Fruit fly (Drosophila melanogaster) whole organism, embryonic: ENCODE results near the gene Vm26Ab.

ENCODE experiments used
- Ada2b ChIP-seq: fragments of 200-800 bp; sonication (Bioruptor generic); IDR thresholded peaks from 2 replicates; pipeline ENCODE4 v1.3.6; 2022; ENCODE audit warnings: missing biosample characterization, missing genetic modification characterization
- Atf-2 ChIP-seq: fragments of 200-800 bp; sonication (Bioruptor generic); optimal IDR thresholded peaks from 2 replicates; lab custom pipeline; 2016; ENCODE audit warnings: missing biosample characterization, missing genetic modification characterization
- Atf3 ChIP-seq: fragments of 200-800 bp; sonication (Bioruptor generic); optimal IDR thresholded peaks from 3 replicates; lab custom pipeline; 2016; ENCODE audit warnings: missing biosample characterization, missing genetic modification characterization
- Awh ChIP-seq: fragments of 200-800 bp; sonication (Bioruptor generic); IDR thresholded peaks from 2 replicates; pipeline ENCODE4, ENCODE4 v1.3.6; 2022; ENCODE audit warnings: missing biosample characterization, missing genetic modification characterization
- CG10543 ChIP-seq: fragments of 200-800 bp; sonication (Bioruptor generic); optimal IDR thresholded peaks from 3 replicates; lab custom pipeline; 2017; ENCODE audit warnings: missing biosample characterization, mild to moderate bottlenecking, missing genetic modification characterization, moderate library complexity
- CG12155 ChIP-seq: fragments of 200-800 bp; sonication (Bioruptor generic); optimal IDR thresholded peaks from 3 replicates; lab custom pipeline; 2016; ENCODE audit warnings: missing biosample characterization, missing genetic modification characterization
- CG13775 ChIP-seq: fragments of 200-800 bp; sonication (Bioruptor generic); optimal IDR thresholded peaks from 3 replicates; lab custom pipeline; 2017; ENCODE audit warnings: missing biosample characterization, mild to moderate bottlenecking, missing genetic modification characterization
- CG15073 ChIP-seq: fragments of 200-800 bp; sonication (Bioruptor generic); optimal IDR thresholded peaks from 2 replicates; lab custom pipeline; 2016; ENCODE audit warnings: missing biosample characterization, missing genetic modification characterization
- CG15514 ChIP-seq: fragments of 200-800 bp; sonication (Bioruptor generic); optimal IDR thresholded peaks from 3 replicates; lab custom pipeline; 2017; ENCODE audit warnings: missing biosample characterization, missing genetic modification characterization, mild to moderate bottlenecking, moderate library complexity, missing genetic modification reagents
- CG16815 ChIP-seq: fragments of 200-800 bp; sonication (Bioruptor generic); optimal IDR thresholded peaks from 3 replicates; lab custom pipeline; 2017; ENCODE audit warnings: missing biosample characterization, mild to moderate bottlenecking, missing genetic modification characterization
- CG16863 ChIP-seq: fragments of 200-800 bp; sonication (Bioruptor generic); optimal IDR thresholded peaks from 3 replicates; lab custom pipeline; 2016; ENCODE audit warnings: missing biosample characterization, missing genetic modification characterization
- CG17568 ChIP-seq: fragments of 200-800 bp; sonication (Bioruptor generic); optimal IDR thresholded peaks from 2 replicates; lab custom pipeline; 2018; ENCODE audit warnings: missing biosample characterization, mild to moderate bottlenecking, missing genetic modification characterization, moderate library complexity
- CG18599 ChIP-seq: fragments of 200-800 bp; sonication (Bioruptor generic); optimal IDR thresholded peaks from 3 replicates; lab custom pipeline; 2017; ENCODE audit warnings: missing biosample characterization, missing genetic modification characterization, mild to moderate bottlenecking, moderate library complexity, missing genetic modification reagents
- CG2875 ChIP-seq: fragments of 200-800 bp; sonication (Bioruptor generic); optimal IDR thresholded peaks from 2 replicates; lab custom pipeline; 2017; ENCODE audit warnings: missing biosample characterization, mild to moderate bottlenecking, missing genetic modification characterization, missing genetic modification reagents
- CG3995 ChIP-seq: fragments of 200-800 bp; sonication (Bioruptor generic); optimal IDR thresholded peaks from 3 replicates; lab custom pipeline; 2016; ENCODE audit warnings: missing biosample characterization, missing genetic modification characterization
- CG42726 ChIP-seq: fragments of 200-800 bp; sonication (Bioruptor generic); IDR thresholded peaks from 2 replicates; pipeline ENCODE4 v1.3.6; 2022; ENCODE audit warnings: missing biosample characterization, missing genetic modification characterization; ENCODE audit not compliant: partially characterized antibody
- CG4854 ChIP-seq: fragments of 200-800 bp; sonication (Bioruptor generic); optimal IDR thresholded peaks from 2 replicates; lab custom pipeline; 2016; ENCODE audit warnings: missing biosample characterization, missing genetic modification characterization, inconsistent platforms
- CG6813 ChIP-seq: fragments of 200-800 bp; sonication (Bioruptor generic); optimal IDR thresholded peaks from 2 replicates; lab custom pipeline; 2017; ENCODE audit warnings: missing biosample characterization, missing genetic modification characterization, mild to moderate bottlenecking, moderate library complexity, missing genetic modification reagents
- CG8089 ChIP-seq: fragments of 200-800 bp; sonication (Bioruptor generic); optimal IDR thresholded peaks from 3 replicates; lab custom pipeline; 2016; ENCODE audit warnings: missing biosample characterization, missing genetic modification characterization
- CG8478 ChIP-seq: fragments of >200 bp; optimal IDR thresholded peaks from 2 replicates; lab custom pipeline; 2018
- D19A ChIP-seq: fragments of 200-800 bp; optimal IDR thresholded peaks from 3 replicates; lab custom pipeline; 2019; ENCODE audit warnings: missing biosample characterization, mild to moderate bottlenecking, missing genetic modification characterization, moderate library complexity
- Dfd ChIP-seq, 2 experiments: fragments of >200 bp; optimal IDR thresholded peaks; 2 replicates each; lab custom pipeline; 2017; ENCODE audit warnings: missing biosample characterization in 2 of 2, missing genetic modification characterization in 2 of 2
- Dll ChIP-seq: fragments of 200-800 bp; sonication (Bioruptor generic); IDR thresholded peaks from 4 replicates; pipeline ENCODE4 v1.3.6; 2022; ENCODE audit warnings: missing biosample characterization, missing genetic modification characterization; ENCODE audit not compliant: partially characterized antibody
- Eip74EF ChIP-seq, 2 experiments: fragments of 200-800 bp in 1 of 2; fragments of >200 bp in 1 of 2; sonication (Bioruptor generic) in 1 of 2; optimal IDR thresholded peaks; 2 replicates each; lab custom pipeline; 2017 to 2019; ENCODE audit warnings: missing biosample characterization in 2 of 2, missing genetic modification characterization in 2 of 2, mild to moderate bottlenecking in 1 of 2, moderate library complexity in 1 of 2
- Elba2 ChIP-seq: fragments of 200-800 bp; sonication (Bioruptor generic); optimal IDR thresholded peaks from 3 replicates; lab custom pipeline; 2016; ENCODE audit warnings: missing biosample characterization, missing genetic modification characterization
- H2.0 ChIP-seq: fragments of 200-800 bp; sonication (Bioruptor generic); IDR thresholded peaks from 2 replicates; pipeline ENCODE4 v1.3.6; 2022; ENCODE audit warnings: missing biosample characterization, missing genetic modification characterization
- HLH4C ChIP-seq: fragments of 200-800 bp; sonication (Bioruptor generic); IDR thresholded peaks from 3 replicates; pipeline ENCODE4 v1.3.6; 2022; ENCODE audit warnings: missing biosample characterization, missing genetic modification characterization; ENCODE audit not compliant: partially characterized antibody
- HmgD ChIP-seq: fragments of 200-800 bp; sonication (Bioruptor generic); optimal IDR thresholded peaks from 3 replicates; lab custom pipeline; 2016; ENCODE audit warnings: missing biosample characterization, missing genetic modification characterization
- Myb ChIP-seq: fragments of 200-800 bp; sonication (Bioruptor generic); optimal IDR thresholded peaks from 2 replicates; lab custom pipeline; 2016; ENCODE audit warnings: missing biosample characterization, missing genetic modification characterization
- Ravus ChIP-seq: fragments of 200-800 bp; sonication (Bioruptor generic); IDR thresholded peaks from 2 replicates; pipeline ENCODE4 v1.3.6; 2022; ENCODE audit warnings: missing biosample characterization, missing genetic modification characterization
- Xrp1 ChIP-seq: fragments of 200-800 bp; sonication (Bioruptor generic); IDR thresholded peaks from 2 replicates; pipeline ENCODE4 v1.3.6; 2022; ENCODE audit warnings: missing biosample characterization, missing genetic modification characterization
- bbx ChIP-seq: fragments of 200-800 bp; sonication (Bioruptor generic); IDR thresholded peaks from 2 replicates; pipeline ENCODE4 v1.3.6; 2022; ENCODE audit warnings: missing biosample characterization, missing genetic modification characterization; ENCODE audit not compliant: partially characterized antibody
- btn ChIP-seq: fragments of 200-800 bp; sonication (Bioruptor generic); optimal IDR thresholded peaks from 2 replicates; lab custom pipeline; 2016; ENCODE audit warnings: missing biosample characterization, missing genetic modification characterization
- chif ChIP-seq, 2 experiments: fragments of 200-800 bp; sonication (Bioruptor generic); optimal IDR thresholded peaks; 3 replicates each; lab custom pipeline; 2016; ENCODE audit warnings: missing biosample characterization in 2 of 2, missing genetic modification characterization in 2 of 2
- en ChIP-seq: fragments of 200-800 bp; sonication (Bioruptor generic); optimal IDR thresholded peaks from 2 replicates; lab custom pipeline; 2016; ENCODE audit warnings: missing biosample characterization, missing genetic modification characterization
- ewg ChIP-seq: fragments of 200-800 bp; sonication (Bioruptor generic); optimal IDR thresholded peaks from 3 replicates; lab custom pipeline; 2017; ENCODE audit warnings: mild to moderate bottlenecking, missing biosample characterization, missing genetic modification reagents, missing genetic modification characterization
- eyg ChIP-seq: fragments of 200-800 bp; sonication (Bioruptor generic); optimal IDR thresholded peaks from 3 replicates; lab custom pipeline; 2016; ENCODE audit warnings: missing biosample characterization, missing genetic modification characterization
- insv ChIP-seq, 2 experiments: fragments of 200-800 bp; sonication (Bioruptor generic); optimal IDR thresholded peaks; 3 replicates each; lab custom pipeline; 2016 to 2018; ENCODE audit warnings: missing biosample characterization in 2 of 2, missing genetic modification characterization in 2 of 2
- lbe ChIP-seq: fragments of 200-800 bp; sonication (Bioruptor generic); optimal IDR thresholded peaks from 2 replicates; lab custom pipeline; 2016; ENCODE audit warnings: missing biosample characterization, mild to moderate bottlenecking, missing genetic modification characterization
- maf-S ChIP-seq: fragments of 200-800 bp; sonication (Bioruptor generic); optimal IDR thresholded peaks from 2 replicates; lab custom pipeline; 2016; ENCODE audit warnings: missing biosample characterization, missing genetic modification characterization
- mirr ChIP-seq: fragments of 200-800 bp; sonication (Bioruptor generic); optimal IDR thresholded peaks from 3 replicates; lab custom pipeline; 2018; ENCODE audit warnings: missing biosample characterization, mild to moderate bottlenecking, missing genetic modification characterization
- onecut ChIP-seq: fragments of 200-800 bp; sonication (Bioruptor generic); IDR thresholded peaks from 2 replicates; pipeline ENCODE4 v1.3.6; 2022; ENCODE audit warnings: missing biosample characterization, missing genetic modification characterization
- peb ChIP-seq: fragments of 200-800 bp; sonication (Bioruptor generic); IDR thresholded peaks from 2 replicates; pipeline ENCODE4 v1.3.6; 2022; ENCODE audit warnings: missing biosample characterization, missing genetic modification characterization
- schlank ChIP-seq: fragments of 200-800 bp; sonication (Bioruptor generic); optimal IDR thresholded peaks from 2 replicates; lab custom pipeline; 2018; ENCODE audit warnings: missing biosample characterization, mild to moderate bottlenecking, missing genetic modification characterization
- sob ChIP-seq: fragments of 200-800 bp; sonication (Bioruptor generic); IDR thresholded peaks from 2 replicates; pipeline ENCODE4 v1.3.6; 2022; ENCODE audit warnings: missing biosample characterization, missing genetic modification characterization
- sr ChIP-seq: fragments of 200-800 bp; sonication (Bioruptor generic); IDR thresholded peaks from 3 replicates; pipeline ENCODE4 v1.3.6; 2022; ENCODE audit warnings: missing biosample characterization, missing genetic modification characterization
- tin ChIP-seq: fragments of 200-800 bp; sonication (Bioruptor generic); optimal IDR thresholded peaks from 3 replicates; lab custom pipeline; 2016; ENCODE audit warnings: missing biosample characterization, missing genetic modification characterization
- tna ChIP-seq: fragments of 200-800 bp; sonication (Bioruptor generic); IDR thresholded peaks from 2 replicates; pipeline ENCODE4 v1.3.6; 2022; ENCODE audit warnings: missing biosample characterization, missing genetic modification characterization; ENCODE audit not compliant: partially characterized antibody
- vvl ChIP-seq: fragments of 200-800 bp; sonication (Bioruptor generic); IDR thresholded peaks from 2 replicates; pipeline ENCODE4 v1.3.6; 2022; ENCODE audit warnings: missing biosample characterization, missing genetic modification characterization
- wek ChIP-seq: fragments of 200-800 bp; sonication (Bioruptor generic); optimal IDR thresholded peaks from 3 replicates; lab custom pipeline; 2018; ENCODE audit warnings: missing biosample characterization, mild to moderate bottlenecking, missing genetic modification characterization, moderate library complexity

Gene Vm26Ab

DNA sequence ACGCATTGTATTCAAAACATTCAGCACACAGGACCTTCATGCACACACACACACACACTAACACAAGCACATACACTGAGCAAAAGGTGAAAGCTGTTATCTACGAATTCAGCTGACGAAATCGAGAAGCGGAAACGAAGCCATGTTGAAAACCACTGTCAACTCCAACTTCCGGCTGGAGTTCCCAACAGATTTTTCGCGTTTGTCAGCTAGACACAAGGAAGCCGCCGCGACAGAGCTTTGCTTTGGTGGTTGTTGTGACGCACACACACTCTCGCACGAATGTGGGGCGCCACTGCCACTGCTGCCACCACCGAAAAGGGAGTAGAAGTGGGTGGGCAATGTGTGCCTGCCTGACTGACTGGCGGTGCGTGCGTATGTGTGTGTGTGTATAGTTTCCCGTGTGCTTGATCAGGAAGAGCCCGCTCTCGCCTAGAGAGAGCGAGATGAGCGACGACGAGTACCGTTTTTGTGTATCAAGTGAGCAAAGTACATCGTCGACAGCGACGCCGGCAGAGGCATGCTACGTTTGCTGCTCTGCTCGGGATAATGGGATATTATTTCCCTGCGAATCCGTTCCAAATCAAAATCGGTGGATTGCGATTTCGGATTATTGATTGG is 40.9 kb downstream of the Vm26Ab start (continued):
- TF ChIP-seq onecut (GFP tag; lab: Robert Waterston, UW) (peak; percentile 69), Ravus (GFP tag; lab: Robert Waterston, UW) (no peak), CG16815 (GFP tag; lab: Kevin White, UChicago) (no peak), CG42726 (no peak), D19A (tag; lab: Kevin White, UChicago) (peak; percentile 34), sob (GFP tag; lab: Robert Waterston, UW) (peak; percentile 42; the same call in 1 of the 2 replicates), CG13775 (GFP tag; lab: Kevin White, UChicago) (peak; percentile 20), btn (GFP tag; lab: Kevin White, UChicago) (peak; percentile 15), Xrp1 (GFP tag; lab: Robert Waterston, UW) (no peak), bbx (GFP tag; lab: Robert Waterston, UW) (no peak), chif (GFP tag; optimal IDR thresholded peaks at IDR 0.05; lab: Kevin White, UChicago) (no peak), mirr (GFP tag; lab: Kevin White, UChicago) (peak; percentile 63), Eip74EF (GFP tag; optimal IDR thresholded peaks at IDR 0.05; lab: Kevin White, UChicago) (peak in 1 of 2 experiments; percentile 51), CG17568 (GFP tag; lab: Kevin White, UChicago) (no peak), CG12155 (GFP tag; lab: Kevin White, UChicago) (no peak), ewg (GFP tag; lab: Kevin White, UChicago) (peak; percentile 18), Dfd (GFP tag; optimal IDR thresholded peaks at IDR 0.05; lab: Kevin White, UChicago) (no peak), en (GFP tag; lab: Kevin White, UChicago) (peak; percentile 13), insv (GFP tag; optimal IDR thresholded peaks at IDR 0.05; lab: Kevin White, UChicago) (peak in 1 of 2 experiments; percentile 49), CG6813 (GFP tag; lab: Kevin White, UChicago) (peak; percentile 78), Ada2b (GFP tag; lab: Robert Waterston, UW) (no peak), H2.0 (GFP tag; lab: Robert Waterston, UW) (no peak), lbe (GFP tag; lab: Kevin White, UChicago) (no peak), vvl (GFP tag; lab: Robert Waterston, UW) (peak; percentile 59), HmgD (GFP tag; lab: Kevin White, UChicago) (no peak), CG8089 (GFP tag; lab: Kevin White, UChicago) (no peak), CG15073 (no peak), CG10543 (GFP tag; lab: Kevin White, UChicago) (peak; percentile 72), peb (GFP tag; lab: Robert Waterston, UW) (no peak), sr (0 out of 3 replicates have a peak, but pooled peaks have one; percentile 4), CG2875 (GFP tag; lab: Kevin White, UChicago) (peak; percentile 49), CG3995 (GFP tag; lab: Kevin White, UChicago) (no peak), maf-S (GFP tag; lab: Kevin White, UChicago) (no peak), schlank (tag; lab: Kevin White, UChicago) (peak; percentile 59), wek (GFP tag; lab: Kevin White, UChicago) (peak; percentile 82), Atf-2 (GFP tag; lab: Kevin White, UChicago) (no peak), Dll (GFP tag; lab: Robert Waterston, UW) (no peak), eyg (GFP tag; lab: Kevin White, UChicago) (peak; percentile 5), CG8478 (lab: Kevin White, UChicago) (no peak), tna (GFP tag; lab: Robert Waterston, UW) (no peak), Elba2 (no peak), Atf3 (GFP tag; lab: Kevin White, UChicago) (no peak), CG16863 (GFP tag; lab: Kevin White, UChicago) (no peak), CG15514 (GFP tag; lab: Kevin White, UChicago) (peak; percentile 66), Awh (peak; percentile 51; the same call in 1 of the 2 replicates), CG18599 (GFP tag; lab: Kevin White, UChicago) (peak; percentile 83), CG4854 (no peak), Myb (GFP tag; lab: Kevin White, UChicago) (no peak), tin (GFP tag; lab: Kevin White, UChicago) (no peak), HLH4C (GFP tag; lab: Robert Waterston, UW) (no peak)
